Worm (Caenorhabditis elegans) whole organism, midembryonic: ENCODE measurements around the gene srsx-3.
A peak's percentile ranks its signal among the peaks of the same experiment; 100 is the strongest.

ENCODE experiments used
- T22C8.4 ChIP-seq: fragments of 200-800 bp; sonication (Bioruptor generic); IDR thresholded peaks from 2 replicates; pipeline ENCODE4 v1.3.6; 2022; ENCODE audit warnings: missing genetic modification characterization, missing compliant biosample characterization
- cog-1 ChIP-seq: sonication (generic microtip); optimal IDR thresholded peaks from 2 replicates; lab custom pipeline; 2016; ENCODE audit warnings: missing genetic modification characterization, missing compliant biosample characterization
- flt-1 ChIP-seq: fragments of 200-800 bp; sonication (Bioruptor generic); IDR thresholded peaks from 2 replicates; pipeline ENCODE4 v1.3.6; 2022; ENCODE audit warnings: missing genetic modification characterization, missing compliant biosample characterization
- klf-2 ChIP-seq: fragments of 200-800 bp; sonication (Bioruptor generic); conservative IDR thresholded peaks from 2 replicates; pipeline ENCODE4 v1.3.6; 2022; ENCODE audit warnings: missing genetic modification reagents, missing genetic modification characterization, missing compliant biosample characterization
- med-1 ChIP-seq: sonication (generic microtip); optimal IDR thresholded peaks from 2 replicates; lab custom pipeline; 2017; ENCODE audit warnings: missing genetic modification characterization, mild to moderate bottlenecking, missing compliant biosample characterization, antibody characterized with exemption, missing genetic modification reagents; ENCODE audit not compliant: insufficient read depth
- ref-1 ChIP-seq: fragments of 200-800 bp; sonication (Bioruptor generic); conservative IDR thresholded peaks from 2 replicates; pipeline ENCODE4 v1.3.6; 2022; ENCODE audit warnings: missing genetic modification reagents, missing genetic modification characterization, missing compliant biosample characterization
- tab-1 ChIP-seq: fragments of 200-800 bp; sonication (Bioruptor generic); IDR thresholded peaks from 2 replicates; pipeline ENCODE4 v1.3.6; 2022; ENCODE audit warnings: missing genetic modification characterization, missing compliant biosample characterization
- ztf-23 ChIP-seq: fragments of 200-800 bp; sonication (Bioruptor generic); IDR thresholded peaks from 2 replicates; pipeline ENCODE4 v1.3.6; 2022; ENCODE audit warnings: missing genetic modification reagents, missing genetic modification characterization, missing compliant biosample characterization
- ztf-29 ChIP-seq: fragments of 200-800 bp; sonication (Bioruptor generic); IDR thresholded peaks from 2 replicates; pipeline ENCODE4 v1.3.6; 2022; ENCODE audit warnings: missing genetic modification reagents, missing genetic modification characterization, missing compliant biosample characterization

The srsx-3 gene

ce11 chrV:7937152-7937551, at the start of gene srsx-3:
Gene srsx-3, minus strand, starts transcription at chrV:7937252.
- TF ChIP-seq ref-1 (GFP tag; lab: Robert Waterston, UW) (no peak), tab-1 (GFP tag; lab: Robert Waterston, UW) (no peak), cog-1 (tag; lab: Kevin White, UChicago) (no peak), T22C8.4 (GFP tag; lab: Robert Waterston, UW) (no peak), med-1 (no peak), ztf-29 (GFP tag; lab: Robert Waterston, UW) (no peak), flt-1 (GFP tag; lab: Robert Waterston, UW) (no peak), klf-2 (GFP tag; lab: Robert Waterston, UW) (no peak), ztf-23 (GFP tag; lab: Robert Waterston, UW) (no peak)

- TF ChIP-seq ztf-23 (GFP tag; lab: Robert Waterston, UW) (no peak), ztf-29 (GFP tag; lab: Robert Waterston, UW) (no peak), cog-1 (tag; lab: Kevin White, UChicago) (no peak), tab-1 (GFP tag; lab: Robert Waterston, UW) (no peak), ref-1 (GFP tag; lab: Robert Waterston, UW) (no peak), T22C8.4 (GFP tag; lab: Robert Waterston, UW) (no peak), flt-1 (GFP tag; lab: Robert Waterston, UW) (no peak), klf-2 (GFP tag; lab: Robert Waterston, UW) (no peak)
These were observed 48.8 kb upstream of the srsx-3 start, which contains the start of gene Y97E10AL.1 for ce11 chrV:7985860-7986259. Gene Y97E10AL.1, plus strand, starts transcription at chrV:7986160.

- TF ChIP-seq flt-1 (GFP tag; lab: Robert Waterston, UW): 0 out of 2 replicates have a peak, but pooled peaks have one; percentile 52
- no peak for TF ChIP-seq tab-1 (GFP tag; lab: Robert Waterston, UW)
These were observed 46.5 kb upstream of the srsx-3 start, which contains the start of the genes natb-1 and abhd-12 for ce11 chrV:7983381-7984052. Gene natb-1, minus strand, starts transcription at chrV:7983431. Gene abhd-12, plus strand, starts transcription at chrV:7983879.

ce11 chrV:7980993-7981595, 44.0 kb upstream of the srsx-3 start, which contains the start of gene F26D11.1:
Gene F26D11.1, plus strand, starts transcription at chrV:7981545.
- TF ChIP-seq klf-2 (GFP tag; lab: Robert Waterston, UW) (no peak), med-1 (no peak), ztf-23 (GFP tag; lab: Robert Waterston, UW) (no peak), ztf-29 (GFP tag; lab: Robert Waterston, UW) (no peak), T22C8.4 (GFP tag; lab: Robert Waterston, UW) (no peak), tab-1 (GFP tag; lab: Robert Waterston, UW) (no peak), flt-1 (GFP tag; lab: Robert Waterston, UW) (no peak), ref-1 (GFP tag; lab: Robert Waterston, UW) (no peak), cog-1 (tag; lab: Kevin White, UChicago) (no peak)

ce11 chrV:7980370-7980987, 43.4 kb upstream of the srsx-3 start:
- TF ChIP-seq ref-1 (GFP tag; lab: Robert Waterston, UW) (no peak), cog-1 (tag; lab: Kevin White, UChicago) (no peak), klf-2 (GFP tag; lab: Robert Waterston, UW) (no peak), ztf-23 (GFP tag; lab: Robert Waterston, UW) (no peak), ztf-29 (GFP tag; lab: Robert Waterston, UW) (no peak), flt-1 (GFP tag; lab: Robert Waterston, UW) (no peak), tab-1 (GFP tag; lab: Robert Waterston, UW) (no peak), T22C8.4 (GFP tag; lab: Robert Waterston, UW) (no peak), med-1 (no peak)

ce11 chrV:7978798-7979197, 41.7 kb upstream of the srsx-3 start:
- TF ChIP-seq ztf-23 (GFP tag; lab: Robert Waterston, UW) (0 out of 2 replicates have a peak, but pooled peaks have one; percentile 30), flt-1 (GFP tag; lab: Robert Waterston, UW) (peak; percentile 24; the same call in 1 of the 2 replicates), med-1 (no peak), klf-2 (GFP tag; lab: Robert Waterston, UW) (no peak), cog-1 (tag; lab: Kevin White, UChicago) (peak; percentile 14), T22C8.4 (GFP tag; lab: Robert Waterston, UW) (peak; percentile 55; the same call in 1 of the 2 replicates), ztf-29 (GFP tag; lab: Robert Waterston, UW) (no peak), ref-1 (GFP tag; lab: Robert Waterston, UW) (no peak), tab-1 (GFP tag; lab: Robert Waterston, UW) (no peak)

- TF ChIP-seq klf-2 (GFP tag; lab: Robert Waterston, UW) (no peak), med-1 (no peak), ztf-29 (GFP tag; lab: Robert Waterston, UW) (no peak), T22C8.4 (GFP tag; lab: Robert Waterston, UW) (no peak), ref-1 (GFP tag; lab: Robert Waterston, UW) (no peak), ztf-23 (GFP tag; lab: Robert Waterston, UW) (no peak), flt-1 (GFP tag; lab: Robert Waterston, UW) (no peak), cog-1 (tag; lab: Kevin White, UChicago) (no peak), tab-1 (GFP tag; lab: Robert Waterston, UW) (no peak)
These were observed 40.8 kb upstream of the srsx-3 start, which contains the start of gene let-413 for ce11 chrV:7977701-7978461. Gene let-413, minus strand, starts transcription at chrV:7977776.

- no peak for TF ChIP-seq ref-1 (GFP tag; lab: Robert Waterston, UW)
- no peak for TF ChIP-seq flt-1 (GFP tag; lab: Robert Waterston, UW)
- TF ChIP-seq klf-2 (GFP tag; lab: Robert Waterston, UW): no peak
- TF ChIP-seq tab-1 (GFP tag; lab: Robert Waterston, UW): no peak
- TF ChIP-seq T22C8.4 (GFP tag; lab: Robert Waterston, UW): no peak
- no peak for TF ChIP-seq cog-1 (tag; lab: Kevin White, UChicago)
- no peak for TF ChIP-seq med-1
- TF ChIP-seq ztf-29 (GFP tag; lab: Robert Waterston, UW): no peak
- TF ChIP-seq ztf-23 (GFP tag; lab: Robert Waterston, UW): no peak
These were observed 34.3 kb upstream of the srsx-3 start for ce11 chrV:7971376-7971775.
